Fruit fly (Drosophila melanogaster) whole organism, embryonic: ENCODE data around the gene CG31016.

Experiments used
- CG18764 ChIP-seq: fragments of 200-800 bp; sonication (Bioruptor generic); optimal IDR thresholded peaks from 3 replicates; lab custom pipeline; 2016; ENCODE audit warnings: missing biosample characterization, missing genetic modification characterization
- CG6175 ChIP-seq: fragments of 200-800 bp; sonication (Bioruptor generic); IDR thresholded peaks from 3 replicates; pipeline ENCODE4 v1.3.6; 2022; ENCODE audit warnings: missing biosample characterization, missing genetic modification characterization
- Dref ChIP-seq: fragments of 200-800 bp; sonication (Bioruptor generic); IDR thresholded peaks from 2 replicates; pipeline ENCODE4 v1.3.6; 2022; ENCODE audit warnings: missing biosample characterization, missing genetic modification characterization
- Hr78 ChIP-seq, 2 experiments: fragments of 200-800 bp in 1 of 2; fragments of >200 bp in 1 of 2; sonication (Bioruptor generic) in 1 of 2; optimal IDR thresholded peaks; 2 replicates each; lab custom pipeline; 2017 to 2019; ENCODE audit warnings: missing biosample characterization in 2 of 2, missing genetic modification characterization in 2 of 2, mild to moderate bottlenecking in 1 of 2, moderate library complexity in 1 of 2
- chm ChIP-seq: fragments of 200-800 bp; sonication (Bioruptor generic); IDR thresholded peaks from 2 replicates; pipeline ENCODE4 v1.3.6; 2022; ENCODE audit warnings: missing biosample characterization, missing genetic modification characterization
- ftz-f1 ChIP-seq: fragments of 200-800 bp; sonication (Bioruptor generic); optimal IDR thresholded peaks from 2 replicates; lab custom pipeline; 2016; ENCODE audit warnings: missing biosample characterization, missing genetic modification characterization
- ham ChIP-seq: fragments of 200-800 bp; sonication (Bioruptor generic); IDR thresholded peaks from 2 replicates; pipeline ENCODE4 v1.3.6; 2022; ENCODE audit warnings: missing biosample characterization, missing genetic modification characterization
- knrl ChIP-seq: fragments of 200-800 bp; sonication (Bioruptor generic); IDR thresholded peaks from 3 replicates; pipeline ENCODE4 v1.3.6; 2022; ENCODE audit warnings: missing biosample characterization, missing genetic modification characterization; ENCODE audit not compliant: partially characterized antibody
- pros ChIP-seq: fragments of 200-800 bp; sonication (Bioruptor generic); optimal IDR thresholded peaks from 3 replicates; lab custom pipeline; 2019; ENCODE audit warnings: missing biosample characterization, mild to moderate bottlenecking, missing genetic modification characterization, moderate library complexity

- no peak for TF ChIP-seq pros
- TF ChIP-seq ftz-f1 (GFP tag; lab: Kevin White, UChicago) = no peak
- no peak for TF ChIP-seq Dref (GFP tag; lab: Robert Waterston, UW)
- TF ChIP-seq chm = no peak
- TF ChIP-seq Hr78 (GFP tag; optimal IDR thresholded peaks at IDR 0.05; lab: Kevin White, UChicago) = no peak
- no peak for TF ChIP-seq CG18764 (GFP tag; lab: Kevin White, UChicago)
- TF ChIP-seq knrl (GFP tag; lab: Robert Waterston, UW) = no peak
- TF ChIP-seq CG6175 (GFP tag; lab: Robert Waterston, UW) = no peak
- TF ChIP-seq ham (GFP tag; lab: Robert Waterston, UW) = no peak
Observed at dm6 chr3R:30567215-30567614, 38.8 kb upstream of the CG31016 start.
